In the genomic region with DNA sequence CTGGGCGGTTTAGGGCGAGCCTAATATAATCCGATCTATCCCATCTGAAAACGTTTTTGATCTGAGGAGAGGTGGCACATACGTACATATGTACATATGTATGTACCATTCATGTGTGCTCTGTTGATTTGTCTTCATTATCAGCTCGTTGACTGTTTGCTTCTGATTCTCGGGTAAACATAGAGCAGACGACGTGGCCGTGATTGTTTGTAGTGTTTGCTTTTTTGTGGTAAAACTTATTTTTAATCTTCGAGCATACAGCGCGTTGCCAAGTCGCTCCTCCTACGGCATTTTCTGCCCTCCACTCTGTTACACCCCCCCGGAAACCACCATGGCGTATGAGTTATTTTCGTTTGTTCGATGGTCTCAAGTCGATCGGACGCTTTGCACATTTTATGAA, we compare ENCODE assay signal across 1 fruit fly cellular context.
TF ChIP-seq lines count a peak whose summit lies in the region.

No protein-coding gene starts in this region.

TF ChIP-seq in whole organism, embryonic, 481 proteins besides CTCF, POLR2A, EP300 and RAD21 (continued from another document and continues in another):
- TF ChIP-seq CG13287 (GFP tag; IDR thresholded peaks at IDR 0.05; lab: Robert Waterston, UW; ENCODE audit: partially characterized antibody) (no peak), CG17186 (GFP tag; optimal IDR thresholded peaks at IDR 0.05; lab: Kevin White, UChicago) (peak; percentile 77), Drgx (GFP tag; IDR thresholded peaks at IDR 0.05; lab: Robert Waterston, UW) (peak; percentile 35; the same call in 1 of the 2 replicates), CG12071 (GFP tag; optimal IDR thresholded peaks at IDR 0.05; lab: Kevin White, UChicago) (peak; percentile 96), Sox102F (GFP tag; optimal IDR thresholded peaks at IDR 0.05; lab: Kevin White, UChicago) (peak; percentile 64), grn (GFP tag; optimal IDR thresholded peaks at IDR 0.05; lab: Kevin White, UChicago) (peak; percentile 92), stwl (tag; optimal IDR thresholded peaks at IDR 0.05; lab: Kevin White, UChicago) (peak; percentile 43), CG1233 (GFP tag; optimal IDR thresholded peaks at IDR 0.05; lab: Kevin White, UChicago) (peak; percentile 95), fu2 (GFP tag; optimal IDR thresholded peaks at IDR 0.05; lab: Kevin White, UChicago) (peak; percentile 53), abd-A (tag; optimal IDR thresholded peaks at IDR 0.05; lab: Kevin White, UChicago) (peak; percentile 64), CHES-1-like (GFP tag; optimal IDR thresholded peaks at IDR 0.05; lab: Kevin White, UChicago) (peak; percentile 90), CG8765 (GFP tag; IDR thresholded peaks at IDR 0.05; lab: Robert Waterston, UW) (no peak), CG4282 (GFP tag; optimal IDR thresholded peaks at IDR 0.05; lab: Kevin White, UChicago) (peak; percentile 81), sug (tag; optimal IDR thresholded peaks at IDR 0.05; lab: Kevin White, UChicago) (peak; percentile 80), CG9797 (GFP tag; optimal IDR thresholded peaks at IDR 0.05; lab: Kevin White, UChicago) (peak; percentile 43), CG17385 (GFP tag; optimal IDR thresholded peaks at IDR 0.05; lab: Kevin White, UChicago) (peak; percentile 83), Pdp1 (GFP tag; optimal IDR thresholded peaks at IDR 0.05; lab: Kevin White, UChicago) (peak; percentile 75 to 87), sisA (GFP tag; IDR thresholded peaks at IDR 0.05; lab: Robert Waterston, UW) (no peak), CG1529 (GFP tag; optimal IDR thresholded peaks at IDR 0.05; lab: Kevin White, UChicago) (peak; percentile 90), sna (GFP tag; IDR thresholded peaks at IDR 0.05; lab: Robert Waterston, UW; ENCODE audit: partially characterized antibody) (no peak), maf-S (GFP tag; optimal IDR thresholded peaks at IDR 0.05; lab: Kevin White, UChicago) (peak; percentile 87), CG5180 (GFP tag; optimal IDR thresholded peaks at IDR 0.05; lab: Kevin White, UChicago) (peak; percentile 83), Fer2 (tag; optimal IDR thresholded peaks at IDR 0.05; lab: Kevin White, UChicago) (peak; percentile 78), BEAF-32 (GFP tag; optimal IDR thresholded peaks at IDR 0.05; lab: Kevin White, UChicago) (peak; percentile 1), CG10274 (GFP tag; optimal IDR thresholded peaks at IDR 0.05; lab: Kevin White, UChicago) (peak; percentile 75), CG17568 (GFP tag; optimal IDR thresholded peaks at IDR 0.05; lab: Kevin White, UChicago) (peak; percentile 95), Nf-YA (GFP tag; IDR thresholded peaks at IDR 0.05; lab: Robert Waterston, UW) (peak; percentile 73), CG31224 (GFP tag; IDR thresholded peaks at IDR 0.05; lab: Robert Waterston, UW) (peak; percentile 89), CG15073 (GFP tag; optimal IDR thresholded peaks at IDR 0.05; lab: Kevin White, UChicago) (peak; percentile 38), CG6854 (GFP tag; optimal IDR thresholded peaks at IDR 0.05; lab: Kevin White, UChicago) (peak; percentile 87), vfl (GFP tag; optimal IDR thresholded peaks at IDR 0.05; lab: Kevin White, UChicago) (peak; percentile 31), Atf-2 (GFP tag; optimal IDR thresholded peaks at IDR 0.05; lab: Kevin White, UChicago) (peak; percentile 76), CG7372 (GFP tag; IDR thresholded peaks at IDR 0.05; lab: Robert Waterston, UW) (peak; percentile 79), Dad (GFP tag; optimal IDR thresholded peaks at IDR 0.05; lab: Kevin White, UChicago) (peak; percentile 81), CG11560 (tag; IDR thresholded peaks at IDR 0.05; lab: Robert Waterston, UW) (no peak), amos (GFP tag; IDR thresholded peaks at IDR 0.05; lab: Robert Waterston, UW; ENCODE audit: partially characterized antibody) (no peak), CG18262 (tag; optimal IDR thresholded peaks at IDR 0.05; lab: Kevin White, UChicago) (peak; percentile 77), knrl (GFP tag; IDR thresholded peaks at IDR 0.05; lab: Robert Waterston, UW; ENCODE audit: partially characterized antibody) (no peak), CG1792 (GFP tag; optimal IDR thresholded peaks at IDR 0.05; lab: Kevin White, UChicago) (peak; percentile 93), slou (GFP tag; optimal IDR thresholded peaks at IDR 0.05; lab: Kevin White, UChicago) (peak; percentile 46), gcm (GFP tag; optimal IDR thresholded peaks at IDR 0.05; lab: Kevin White, UChicago) (peak; percentile 85), gfzf (GFP tag; optimal IDR thresholded peaks at IDR 0.05; lab: Kevin White, UChicago) (peak; percentile 8), CG3847 (GFP tag; IDR thresholded peaks at IDR 0.05; lab: Robert Waterston, UW) (peak; percentile 52), CG15696 (tag; optimal IDR thresholded peaks at IDR 0.05; lab: Kevin White, UChicago) (peak; percentile 89), CG18476 (GFP tag; optimal IDR thresholded peaks at IDR 0.05; lab: Kevin White, UChicago) (peak; percentile 77), CG14710 (tag; optimal IDR thresholded peaks at IDR 0.05; lab: Kevin White, UChicago) (peak; percentile 88), CG8281 (tag; optimal IDR thresholded peaks at IDR 0.05; lab: Kevin White, UChicago) (peak; percentile 84), Dll (GFP tag; IDR thresholded peaks at IDR 0.05; lab: Robert Waterston, UW; ENCODE audit: partially characterized antibody) (no peak), tin (GFP tag; optimal IDR thresholded peaks at IDR 0.05; lab: Kevin White, UChicago) (peak; percentile 37), CG18619 (GFP tag; optimal IDR thresholded peaks at IDR 0.05; lab: Kevin White, UChicago) (peak; percentile 89), CG5245 (GFP tag; optimal IDR thresholded peaks at IDR 0.05; lab: Kevin White, UChicago) (peak; percentile 69), pnt (GFP tag; optimal IDR thresholded peaks at IDR 0.05; lab: Kevin White, UChicago) (peak; percentile 68), CG14441 (GFP tag; IDR thresholded peaks at IDR 0.05; lab: Robert Waterston, UW) (peak; percentile 71), exex (tag; optimal IDR thresholded peaks at IDR 0.05; lab: Kevin White, UChicago) (peak; percentile 78), twi (tag; optimal IDR thresholded peaks at IDR 0.05; lab: Kevin White, UChicago) (peak; percentile 81), ham (GFP tag; IDR thresholded peaks at IDR 0.05; lab: Robert Waterston, UW) (peak; percentile 6; the same call in 1 of the 2 replicates), kay (GFP tag; optimal IDR thresholded peaks at IDR 0.05; lab: Kevin White, UChicago) (peak; percentile 80), CG15011 (GFP tag; optimal IDR thresholded peaks at IDR 0.05; lab: Kevin White, UChicago) (peak; percentile 91), HmgD (GFP tag; optimal IDR thresholded peaks at IDR 0.05; lab: Kevin White, UChicago) (peak; percentile 37), cato (GFP tag; optimal IDR thresholded peaks at IDR 0.05; lab: Kevin White, UChicago; ENCODE audit: borderline replicate concordance) (peak; percentile 78), PHDP (tag; optimal IDR thresholded peaks at IDR 0.05; lab: Kevin White, UChicago) (peak; percentile 90), dpn (GFP tag; optimal IDR thresholded peaks at IDR 0.05; lab: Kevin White, UChicago) (peak; percentile 75 to 76), seq (GFP tag; IDR thresholded peaks at IDR 0.05; lab: Robert Waterston, UW) (peak; percentile 94), CG9437 (GFP tag; optimal IDR thresholded peaks at IDR 0.05; lab: Kevin White, UChicago) (peak; percentile 21), CG10366 (GFP tag; IDR thresholded peaks at IDR 0.05; lab: Robert Waterston, UW) (peak; percentile 70), pita (GFP tag; optimal IDR thresholded peaks at IDR 0.05; lab: Kevin White, UChicago) (no peak), wor (GFP tag; IDR thresholded peaks at IDR 0.05; lab: Robert Waterston, UW) (no peak), sim (GFP tag; IDR thresholded peaks at IDR 0.05; lab: Robert Waterston, UW) (peak; percentile 84), hb (GFP tag; IDR thresholded peaks at IDR 0.05; lab: Robert Waterston, UW; ENCODE audit: partially characterized antibody) (no peak), oc (tag; optimal IDR thresholded peaks at IDR 0.05; lab: Kevin White, UChicago) (peak; percentile 90), her (GFP tag; optimal IDR thresholded peaks at IDR 0.05; lab: Kevin White, UChicago) (peak; percentile 91), row (GFP tag; IDR thresholded peaks at IDR 0.05; lab: Robert Waterston, UW) (peak; percentile 11; the same call in 1 of the 3 replicates), gro (GFP tag; optimal IDR thresholded peaks at IDR 0.05; lab: Kevin White, UChicago) (peak; percentile 88), CG1832 (GFP tag; optimal IDR thresholded peaks at IDR 0.05; lab: Kevin White, UChicago) (no peak), vnd (GFP tag; IDR thresholded peaks at IDR 0.05; lab: Robert Waterston, UW; ENCODE audit: partially characterized antibody) (no peak), CG12155 (GFP tag; optimal IDR thresholded peaks at IDR 0.05; lab: Kevin White, UChicago) (peak; percentile 45), ssp (GFP tag; IDR thresholded peaks at IDR 0.05; lab: Robert Waterston, UW) (peak; percentile 12; the same call in 1 of the 2 replicates), CG1024 (GFP tag; IDR thresholded peaks at IDR 0.05; lab: Robert Waterston, UW) (peak; percentile 68; the same call in 1 of the 2 replicates), gt (GFP tag; IDR thresholded peaks at IDR 0.05; lab: Robert Waterston, UW) (peak; percentile 58; the same call in 1 of the 2 replicates), Mad (GFP tag; optimal IDR thresholded peaks at IDR 0.05; lab: Kevin White, UChicago) (peak; percentile 75), cas (GFP tag; IDR thresholded peaks at IDR 0.05; lab: Robert Waterston, UW) (no peak), MBD-R2 (GFP tag; IDR thresholded peaks at IDR 0.05; lab: Robert Waterston, UW) (peak; percentile 36; the same call in 1 of the 2 replicates), CG34224 (GFP tag; IDR thresholded peaks at IDR 0.05; lab: Robert Waterston, UW; ENCODE audit: partially characterized antibody) (no peak), tap (tag; optimal IDR thresholded peaks at IDR 0.05; lab: Kevin White, UChicago) (peak; percentile 74), sc (optimal IDR thresholded peaks at IDR 0.05; lab: Kevin White, UChicago) (no peak), sc (GFP tag; optimal IDR thresholded peaks at IDR 0.05; lab: Kevin White, UChicago) (peak; percentile 90), nerfin-2 (GFP tag; IDR thresholded peaks at IDR 0.05; lab: Robert Waterston, UW; ENCODE audit: partially characterized antibody) (no peak), wek (GFP tag; optimal IDR thresholded peaks at IDR 0.05; lab: Kevin White, UChicago) (peak; percentile 95), caup (GFP tag; optimal IDR thresholded peaks at IDR 0.05; lab: Kevin White, UChicago; ENCODE audit: severe bottlenecking) (peak; percentile 92), Lpt (GFP tag; optimal IDR thresholded peaks at IDR 0.05; lab: Kevin White, UChicago) (no peak), CG1602 (GFP tag; optimal IDR thresholded peaks at IDR 0.05; lab: Kevin White, UChicago) (peak; percentile 64), h (optimal IDR thresholded peaks at IDR 0.05; lab: Kevin White, UChicago) (no peak), fru (optimal IDR thresholded peaks at IDR 0.05; lab: Kevin White, UChicago) (no peak), CG12236 (GFP tag; optimal IDR thresholded peaks at IDR 0.05; lab: Kevin White, UChicago) (peak; percentile 94), chm (GFP tag; IDR thresholded peaks at IDR 0.05; lab: Robert Waterston, UW) (peak; percentile 94), YL-1 (GFP tag; optimal IDR thresholded peaks at IDR 0.05; lab: Kevin White, UChicago) (peak; percentile 95), gcm2 (GFP tag; optimal IDR thresholded peaks at IDR 0.05; lab: Kevin White, UChicago) (peak; percentile 78), Vsx1 (GFP tag; optimal IDR thresholded peaks at IDR 0.05; lab: Kevin White, UChicago) (peak; percentile 95), CG7745 (tag; optimal IDR thresholded peaks at IDR 0.05; lab: Kevin White, UChicago) (peak; percentile 94), CG11247 (GFP tag; IDR thresholded peaks at IDR 0.05; lab: Robert Waterston, UW) (peak; percentile 73), NC2α (GFP tag; optimal IDR thresholded peaks at IDR 0.05; lab: Kevin White, UChicago) (peak; percentile 87), CG6175 (GFP tag; IDR thresholded peaks at IDR 0.05; lab: Robert Waterston, UW) (peak; percentile 60; the same call in 1 of the 3 replicates), CG7963 (GFP tag; IDR thresholded peaks at IDR 0.05; lab: Robert Waterston, UW; ENCODE audit: partially characterized antibody) (no peak), Hey (tag; optimal IDR thresholded peaks at IDR 0.05; lab: Kevin White, UChicago) (peak; percentile 91), pros (GFP tag; optimal IDR thresholded peaks at IDR 0.05; lab: Kevin White, UChicago) (peak; percentile 37), CG6272 (GFP tag; IDR thresholded peaks at IDR 0.05; lab: Robert Waterston, UW) (no peak), chinmo (GFP tag; IDR thresholded peaks at IDR 0.05; lab: Robert Waterston, UW; ENCODE audit: partially characterized antibody) (peak; percentile 89; the same call in 3 of the 4 replicates), fd96Cb (tag; optimal IDR thresholded peaks at IDR 0.05; lab: Kevin White, UChicago) (peak; percentile 44), E2f2 (GFP tag; IDR thresholded peaks at IDR 0.05; lab: Robert Waterston, UW) (peak; percentile 71), sob (GFP tag; IDR thresholded peaks at IDR 0.05; lab: Robert Waterston, UW) (peak; percentile 92), run (tag; optimal IDR thresholded peaks at IDR 0.05; lab: Kevin White, UChicago) (peak; percentile 93), Myb (GFP tag; optimal IDR thresholded peaks at IDR 0.05; lab: Kevin White, UChicago) (peak; percentile 45), CG9876 (GFP tag; optimal IDR thresholded peaks at IDR 0.05; lab: Kevin White, UChicago) (peak; percentile 80), Doc2 (GFP tag; IDR thresholded peaks at IDR 0.05; lab: Robert Waterston, UW) (no peak), ttk (GFP tag; IDR thresholded peaks at IDR 0.05; lab: Robert Waterston, UW) (peak; percentile 43; the same call in 1 of the 2 replicates), CG12219 (GFP tag; optimal IDR thresholded peaks at IDR 0.05; lab: Kevin White, UChicago) (peak; percentile 91), unc-4 (GFP tag; IDR thresholded peaks at IDR 0.05; lab: Robert Waterston, UW; ENCODE audit: partially characterized antibody) (no peak), HLH3B (GFP tag; IDR thresholded peaks at IDR 0.05; lab: Robert Waterston, UW) (peak; percentile 78; the same call in 1 of the 2 replicates), Fer1 (GFP tag; optimal IDR thresholded peaks at IDR 0.05; lab: Kevin White, UChicago) (peak; percentile 96), jing (GFP tag; optimal IDR thresholded peaks at IDR 0.05; lab: Kevin White, UChicago) (peak; percentile 50), CG11696 (GFP tag; IDR thresholded peaks at IDR 0.05; lab: Robert Waterston, UW) (peak; percentile 77), lab (GFP tag; optimal IDR thresholded peaks at IDR 0.05; lab: Kevin White, UChicago) (peak; percentile 97), CG3281 (GFP tag; optimal IDR thresholded peaks at IDR 0.05; lab: Kevin White, UChicago) (peak; percentile 87)
